Fruit fly (Drosophila melanogaster) whole organism, prepupa: ENCODE data around the gene Men-b.

Experiments used
- CG10631 ChIP-seq: fragments of 200-800 bp; sonication (Bioruptor generic); optimal IDR thresholded peaks from 2 replicates; lab custom pipeline; 2016; ENCODE audit warnings: missing biosample characterization, missing genetic modification characterization
- CG11902 ChIP-seq: fragments of 200-800 bp; sonication (Bioruptor generic); optimal IDR thresholded peaks from 3 replicates; lab custom pipeline; 2016; ENCODE audit warnings: missing biosample characterization, missing genetic modification characterization
- CG1621 ChIP-seq: fragments of 200-800 bp; sonication (Bioruptor generic); optimal IDR thresholded peaks from 3 replicates; lab custom pipeline; 2018; ENCODE audit warnings: missing biosample characterization, mild to moderate bottlenecking, missing genetic modification characterization
- CG16779 ChIP-seq: fragments of 200-800 bp; sonication (Bioruptor generic); optimal IDR thresholded peaks from 3 replicates; lab custom pipeline; 2017; ENCODE audit warnings: missing biosample characterization, mild to moderate bottlenecking, missing genetic modification characterization
- CG3032 ChIP-seq: fragments of 200-800 bp; optimal IDR thresholded peaks from 2 replicates; lab custom pipeline; 2019; ENCODE audit warnings: missing biosample characterization, mild to moderate bottlenecking, missing genetic modification characterization, moderate library complexity
- CG31627 ChIP-seq: fragments of 200-800 bp; sonication (Bioruptor generic); optimal IDR thresholded peaks from 3 replicates; lab custom pipeline; 2016; ENCODE audit warnings: missing biosample characterization, missing genetic modification characterization
- CG34406 ChIP-seq: fragments of 200-800 bp; sonication (Bioruptor generic); optimal IDR thresholded peaks from 3 replicates; lab custom pipeline; 2016; ENCODE audit warnings: missing biosample characterization, missing genetic modification characterization
- CG3919 ChIP-seq: fragments of 200-800 bp; sonication (Bioruptor generic); optimal IDR thresholded peaks from 3 replicates; lab custom pipeline; 2016; ENCODE audit warnings: missing biosample characterization, missing genetic modification characterization
- CG6163 ChIP-seq: fragments of 200-800 bp; sonication (Bioruptor generic); IDR thresholded peaks from 3 replicates; pipeline ENCODE4 v1.3.6; 2022; ENCODE audit warnings: missing biosample characterization, missing genetic modification characterization
- CG6276 ChIP-seq: fragments of 200-800 bp; sonication (Bioruptor generic); optimal IDR thresholded peaks from 2 replicates; lab custom pipeline; 2017; ENCODE audit warnings: missing biosample characterization, mild to moderate bottlenecking, missing genetic modification characterization
- CG6854 ChIP-seq: fragments of 200-800 bp; sonication (Bioruptor generic); optimal IDR thresholded peaks from 2 replicates; lab custom pipeline; 2017; ENCODE audit warnings: missing biosample characterization, mild to moderate bottlenecking, missing genetic modification characterization
- CG8119 ChIP-seq: fragments of 200-800 bp; sonication (Bioruptor generic); IDR thresholded peaks from 3 replicates; pipeline ENCODE4 v1.3.6; 2022; ENCODE audit warnings: missing biosample characterization, missing genetic modification characterization
- CG8632 ChIP-seq: fragments of 200-800 bp; sonication (Bioruptor generic); optimal IDR thresholded peaks from 3 replicates; lab custom pipeline; 2016; ENCODE audit warnings: missing biosample characterization, missing genetic modification characterization
- CG9139 ChIP-seq: fragments of 200-800 bp; sonication (Bioruptor generic); optimal IDR thresholded peaks from 3 replicates; lab custom pipeline; 2017; ENCODE audit warnings: missing biosample characterization, mild to moderate bottlenecking, missing genetic modification characterization
- Eip75B ChIP-seq: fragments of 200-800 bp; sonication (Bioruptor generic); optimal IDR thresholded peaks from 3 replicates; lab custom pipeline; 2016; ENCODE audit warnings: missing biosample characterization, missing genetic modification characterization
- Eip78C ChIP-seq: fragments of 200-800 bp; sonication (Bioruptor generic); peaks from one replicate; lab custom pipeline; 2016; ENCODE audit warnings: missing biosample characterization, missing genetic modification characterization
- Eip93F ChIP-seq: fragments of 200-800 bp; sonication (Bioruptor generic); optimal IDR thresholded peaks from 2 replicates; lab custom pipeline; 2016; ENCODE audit warnings: missing biosample characterization, mild to moderate bottlenecking, missing genetic modification characterization
- Ets21C ChIP-seq: fragments of 200-800 bp; sonication (Bioruptor generic); optimal IDR thresholded peaks from 3 replicates; lab custom pipeline; 2016; ENCODE audit warnings: missing biosample characterization, missing genetic modification characterization
- Ets96B ChIP-seq: fragments of 200-800 bp; optimal IDR thresholded peaks from 2 replicates; lab custom pipeline; 2019; ENCODE audit warnings: missing biosample characterization, mild to moderate bottlenecking, missing genetic modification characterization, moderate library complexity
- Gug ChIP-seq: fragments of 200-800 bp; sonication (Bioruptor generic); IDR thresholded peaks from 2 replicates; pipeline ENCODE4 v1.3.6; 2022; ENCODE audit warnings: missing biosample characterization, missing genetic modification characterization
- Hr38 ChIP-seq: sonication (Bioruptor generic); optimal IDR thresholded peaks from 2 replicates; lab custom pipeline; 2016; ENCODE audit warnings: missing biosample characterization, missing genetic modification characterization
- Hr4 ChIP-seq: fragments of 200-800 bp; sonication (Bioruptor generic); optimal IDR thresholded peaks from 3 replicates; lab custom pipeline; 2016; ENCODE audit warnings: missing biosample characterization, missing genetic modification characterization
- OdsH ChIP-seq: fragments of 200-800 bp; sonication (Bioruptor generic); optimal IDR thresholded peaks from 3 replicates; lab custom pipeline; 2016; ENCODE audit warnings: missing biosample characterization, missing genetic modification characterization
- Smox ChIP-seq: fragments of 200-800 bp; sonication (Bioruptor generic); optimal IDR thresholded peaks from 3 replicates; lab custom pipeline; 2016; ENCODE audit warnings: missing biosample characterization, missing genetic modification characterization
- Sox102F ChIP-seq: fragments of 200-800 bp; sonication (Bioruptor generic); optimal IDR thresholded peaks from 2 replicates; lab custom pipeline; 2016; ENCODE audit warnings: missing biosample characterization, mild to moderate bottlenecking, missing genetic modification characterization
- Sox14 ChIP-seq: fragments of 200-800 bp; sonication (Bioruptor generic); optimal IDR thresholded peaks from 3 replicates; lab custom pipeline; 2016; ENCODE audit warnings: missing biosample characterization, missing genetic modification characterization
- Sox15 ChIP-seq: fragments of 200-800 bp; sonication (Bioruptor generic); optimal IDR thresholded peaks from 3 replicates; lab custom pipeline; 2016; ENCODE audit warnings: missing biosample characterization, missing genetic modification characterization
- acj6 ChIP-seq: fragments of 200-800 bp; sonication (Bioruptor generic); optimal IDR thresholded peaks from 3 replicates; lab custom pipeline; 2016; ENCODE audit warnings: missing biosample characterization, missing genetic modification characterization
- cyc ChIP-seq: fragments of 200-800 bp; sonication (Bioruptor generic); optimal IDR thresholded peaks from 3 replicates; lab custom pipeline; 2016; ENCODE audit warnings: missing biosample characterization, missing genetic modification characterization
- dac ChIP-seq: fragments of 200-800 bp; sonication (Bioruptor generic); optimal IDR thresholded peaks from 2 replicates; lab custom pipeline; 2017; ENCODE audit warnings: missing biosample characterization, mild to moderate bottlenecking, missing genetic modification characterization
- eg ChIP-seq: fragments of 200-800 bp; sonication (Bioruptor generic); IDR thresholded peaks from 3 replicates; pipeline ENCODE4 v1.3.6; 2022; ENCODE audit warnings: missing biosample characterization, missing genetic modification characterization
- esn ChIP-seq: fragments of 200-800 bp; sonication (Bioruptor generic); optimal IDR thresholded peaks from 2 replicates; lab custom pipeline; 2016; ENCODE audit warnings: missing biosample characterization, mild to moderate bottlenecking, missing genetic modification characterization, moderate library complexity
- fd59A ChIP-seq: fragments of 200-800 bp; sonication (Bioruptor generic); optimal IDR thresholded peaks from 2 replicates; lab custom pipeline; 2017; ENCODE audit warnings: missing biosample characterization, mild to moderate bottlenecking, missing genetic modification characterization, missing genetic modification reagents
- fd85E ChIP-seq: fragments of 200-800 bp; sonication (Bioruptor generic); optimal IDR thresholded peaks from 3 replicates; lab custom pipeline; 2016; ENCODE audit warnings: missing biosample characterization, missing genetic modification characterization
- lz ChIP-seq: fragments of 200-800 bp; sonication (Bioruptor generic); optimal IDR thresholded peaks from 3 replicates; lab custom pipeline; 2016; ENCODE audit warnings: missing biosample characterization, missing genetic modification characterization
- net ChIP-seq: fragments of 200-800 bp; sonication (Bioruptor generic); optimal IDR thresholded peaks from 3 replicates; lab custom pipeline; 2016; ENCODE audit warnings: missing biosample characterization, missing genetic modification characterization
- ss ChIP-seq, 2 experiments: fragments of 200-800 bp; sonication (Bioruptor generic); optimal IDR thresholded peaks; 2 replicates in 1 of 2; 3 replicates in 1 of 2; lab custom pipeline; 2017 to 2018; ENCODE audit warnings: mild to moderate bottlenecking in 2 of 2, missing biosample characterization in 2 of 2, missing genetic modification characterization in 2 of 2, moderate library complexity in 1 of 2
- svp ChIP-seq: fragments of 200-800 bp; sonication (Bioruptor generic); peaks from one replicate; lab custom pipeline; 2016; ENCODE audit warnings: missing biosample characterization, missing genetic modification characterization
- vri ChIP-seq: fragments of 200-800 bp; sonication (Bioruptor generic); optimal IDR thresholded peaks from 3 replicates; lab custom pipeline; 2016; ENCODE audit warnings: missing biosample characterization, mild to moderate bottlenecking, missing genetic modification characterization

The Men-b gene

dm6 chr3R:27151516-27151823 is at the start of gene Men-b:
Gene Men-b, plus strand, starts transcription at chr3R:27151662.
- TF ChIP-seq Eip78C: no peak
- no peak for TF ChIP-seq eg (GFP tag; lab: Robert Waterston, UW)
- TF ChIP-seq CG1621 (tag; lab: Kevin White, UChicago): peak; percentile 100

dm6 chr3R:27105439-27105838 is 46.0 kb upstream of the Men-b start:
- TF ChIP-seq Eip78C (no peak), CG11902 (GFP tag; lab: Kevin White, UChicago) (no peak), Eip75B (GFP tag; lab: Kevin White, UChicago) (no peak), fd59A (GFP tag; lab: Kevin White, UChicago) (no peak), Sox15 (no peak), Hr38 (GFP tag; lab: Kevin White, UChicago) (no peak), Gug (no peak), ss (GFP tag; optimal IDR thresholded peaks at IDR 0.05; lab: Kevin White, UChicago) (no peak), CG1621 (tag; lab: Kevin White, UChicago) (no peak), CG8119 (GFP tag; lab: Robert Waterston, UW) (no peak), vri (GFP tag; lab: Kevin White, UChicago) (no peak), Ets96B (no peak), Hr4 (GFP tag; lab: Kevin White, UChicago) (no peak), CG6854 (no peak)

- TF ChIP-seq CG8632 (GFP tag; lab: Kevin White, UChicago) (no peak), cyc (GFP tag; lab: Kevin White, UChicago) (no peak), Smox (GFP tag; lab: Kevin White, UChicago) (no peak), CG6854 (no peak), Sox15 (no peak), Sox14 (no peak), CG8119 (GFP tag; lab: Robert Waterston, UW) (no peak), CG34406 (GFP tag; lab: Kevin White, UChicago) (no peak), fd85E (no peak), net (GFP tag; lab: Kevin White, UChicago) (no peak)
Observed at dm6 chr3R:27106134-27106694, 45.2 kb upstream of the Men-b start, which contains the start of gene CAH9. Gene CAH9, minus strand, starts transcription at chr3R:27106184.

dm6 chr3R:27108111-27108510 is 43.4 kb upstream of the Men-b start:
- no peak for TF ChIP-seq eg (GFP tag; lab: Robert Waterston, UW)
- no peak for TF ChIP-seq Hr4 (GFP tag; lab: Kevin White, UChicago)
- no peak for TF ChIP-seq CG10631
- TF ChIP-seq, all 60 proteins: peak for 0

- TF ChIP-seq CG6276 (GFP tag; lab: Kevin White, UChicago) (no peak), lz (GFP tag; lab: Kevin White, UChicago) (no peak), Hr4 (GFP tag; lab: Kevin White, UChicago) (no peak), fd59A (GFP tag; lab: Kevin White, UChicago) (no peak), Eip93F (GFP tag; lab: Kevin White, UChicago) (no peak), svp (GFP tag; lab: Kevin White, UChicago) (peak; percentile 65), Ets21C (no peak), vri (GFP tag; lab: Kevin White, UChicago) (peak; percentile 14)
Observed at dm6 chr3R:27109458-27109857, 42.0 kb upstream of the Men-b start.

dm6 chr3R:27111784-27112602 is 39.5 kb upstream of the Men-b start, which contains the start of the genes gb and CG5815:
Gene gb, minus strand, starts transcription at chr3R:27112270.
Gene CG5815, plus strand, starts transcription at chr3R:27112566.
- no peak for TF ChIP-seq CG9139 (GFP tag; lab: Kevin White, UChicago)
- TF ChIP-seq CG8119 (GFP tag; lab: Robert Waterston, UW): peak; percentile 84
- TF ChIP-seq Sox102F (GFP tag; lab: Kevin White, UChicago): no peak
- peak; percentile 90 for TF ChIP-seq CG3919 (GFP tag; lab: Kevin White, UChicago)
- peak; percentile 80 for TF ChIP-seq dac (GFP tag; lab: Kevin White, UChicago)
- TF ChIP-seq net (GFP tag; lab: Kevin White, UChicago): peak; percentile 86
- TF ChIP-seq CG8632 (GFP tag; lab: Kevin White, UChicago): peak; percentile 82
- peak; percentile 31 for TF ChIP-seq vri (GFP tag; lab: Kevin White, UChicago)
- no peak for TF ChIP-seq CG16779 (tag; lab: Kevin White, UChicago)
- peak; percentile 86 for TF ChIP-seq CG3032 (tag; lab: Kevin White, UChicago)
- peak; percentile 92 for TF ChIP-seq Hr4 (GFP tag; lab: Kevin White, UChicago)
- TF ChIP-seq CG6854: peak; percentile 65
- peak; percentile 91 for TF ChIP-seq acj6 (GFP tag; lab: Kevin White, UChicago)
- peak; percentile 75 for TF ChIP-seq CG11902 (GFP tag; lab: Kevin White, UChicago)
- peak; percentile 87 for TF ChIP-seq CG31627 (GFP tag; lab: Kevin White, UChicago)
- peak; percentile 94 for TF ChIP-seq eg (GFP tag; lab: Robert Waterston, UW)
- TF ChIP-seq CG34406 (GFP tag; lab: Kevin White, UChicago): peak; percentile 85
- no peak for TF ChIP-seq fd85E
- TF ChIP-seq esn: peak; percentile 91
- TF ChIP-seq OdsH (GFP tag; lab: Kevin White, UChicago): peak; percentile 92
- no peak for TF ChIP-seq Eip75B (GFP tag; lab: Kevin White, UChicago)
- peak; percentile 92 for TF ChIP-seq CG6163
